Fruit fly (Drosophila melanogaster) whole organism, embryonic: ENCODE results near the gene CG2617.

Experiments
- Antp ChIP-seq: fragments of 200-800 bp; sonication (Bioruptor generic); optimal IDR thresholded peaks from 3 replicates; lab custom pipeline; 2016; ENCODE audit warnings: missing biosample characterization, missing genetic modification characterization
- Bdp1 ChIP-seq: fragments of 200-800 bp; sonication (Bioruptor generic); optimal IDR thresholded peaks from 3 replicates; lab custom pipeline; 2016; ENCODE audit warnings: missing biosample characterization, missing genetic modification characterization
- Bteb2 ChIP-seq: fragments of 200-800 bp; sonication (Bioruptor generic); optimal IDR thresholded peaks from 2 replicates; lab custom pipeline; 2016; ENCODE audit warnings: missing biosample characterization, missing genetic modification characterization
- CG10366 ChIP-seq: fragments of 200-800 bp; sonication (Bioruptor generic); IDR thresholded peaks from 2 replicates; pipeline ENCODE4 v1.3.6; 2022; ENCODE audit warnings: missing biosample characterization, missing genetic modification characterization
- CG10959 ChIP-seq: fragments of 200-800 bp; sonication (Bioruptor generic); IDR thresholded peaks from 2 replicates; pipeline ENCODE4 v1.3.6; 2022; ENCODE audit warnings: missing biosample characterization, missing genetic modification characterization
- CG10979 ChIP-seq: fragments of 200-800 bp; sonication (Bioruptor generic); optimal IDR thresholded peaks from 2 replicates; lab custom pipeline; 2018; ENCODE audit warnings: missing biosample characterization, mild to moderate bottlenecking, missing genetic modification characterization, moderate library complexity
- CG11695 ChIP-seq: fragments of 200-800 bp; sonication (Bioruptor generic); IDR thresholded peaks from 3 replicates; pipeline ENCODE4 v1.3.6; 2022; ENCODE audit warnings: missing biosample characterization, missing genetic modification characterization
- CG12155 ChIP-seq: fragments of 200-800 bp; sonication (Bioruptor generic); optimal IDR thresholded peaks from 3 replicates; lab custom pipeline; 2016; ENCODE audit warnings: missing biosample characterization, missing genetic modification characterization
- CG30020 ChIP-seq: fragments of 200-800 bp; optimal IDR thresholded peaks from 2 replicates; lab custom pipeline; 2019; ENCODE audit warnings: missing biosample characterization, mild to moderate bottlenecking, missing genetic modification characterization, moderate library complexity
- CG30431 ChIP-seq: fragments of 200-800 bp; sonication (Bioruptor generic); optimal IDR thresholded peaks from 2 replicates; lab custom pipeline; 2017; ENCODE audit warnings: missing biosample characterization, missing genetic modification characterization
- CG3065 ChIP-seq: fragments of 200-800 bp; sonication (Bioruptor generic); optimal IDR thresholded peaks from 2 replicates; lab custom pipeline; 2016; ENCODE audit warnings: missing biosample characterization, missing genetic modification characterization
- CG32532 ChIP-seq: fragments of 200-800 bp; sonication (Bioruptor generic); IDR thresholded peaks from 2 replicates; pipeline ENCODE4 v1.3.6; 2022; ENCODE audit warnings: missing biosample characterization, missing genetic modification characterization
- CG34422 ChIP-seq: fragments of 200-800 bp; sonication (Bioruptor generic); IDR thresholded peaks from 3 replicates; pipeline ENCODE4 v1.3.6; 2022; ENCODE audit warnings: missing biosample characterization, missing genetic modification characterization
- CG5180 ChIP-seq: fragments of 200-800 bp; sonication (Bioruptor generic); optimal IDR thresholded peaks from 3 replicates; lab custom pipeline; 2017; ENCODE audit warnings: missing biosample characterization, missing genetic modification characterization, mild to moderate bottlenecking, moderate library complexity, missing genetic modification reagents
- CG7357 ChIP-seq: fragments of 200-800 bp; sonication (Bioruptor generic); IDR thresholded peaks from 3 replicates; pipeline ENCODE4 v1.3.6; 2022; ENCODE audit warnings: missing biosample characterization, missing genetic modification characterization
- CG7556 ChIP-seq: fragments of 200-800 bp; sonication (Bioruptor generic); optimal IDR thresholded peaks from 2 replicates; lab custom pipeline; 2017; ENCODE audit warnings: missing biosample characterization, mild to moderate bottlenecking, missing genetic modification characterization
- CG9215 ChIP-seq: fragments of 200-800 bp; sonication (Bioruptor generic); IDR thresholded peaks from 2 replicates; pipeline ENCODE4 v1.3.6; 2022; ENCODE audit warnings: missing biosample characterization, missing genetic modification characterization
- Dfd ChIP-seq, 2 experiments: fragments of >200 bp; optimal IDR thresholded peaks; 2 replicates each; lab custom pipeline; 2017; ENCODE audit warnings: missing biosample characterization in 2 of 2, missing genetic modification characterization in 2 of 2
- Dip2 ChIP-seq: fragments of 200-800 bp; sonication (Bioruptor generic); IDR thresholded peaks from 2 replicates; pipeline ENCODE4 v1.3.6; 2022; ENCODE audit warnings: missing biosample characterization, missing genetic modification characterization
- Doc3 ChIP-seq: fragments of 200-800 bp; sonication (Bioruptor generic); IDR thresholded peaks from 3 replicates; pipeline ENCODE4 v1.3.6; 2022; ENCODE audit warnings: missing biosample characterization, missing genetic modification characterization; ENCODE audit not compliant: partially characterized antibody
- Dref ChIP-seq: fragments of 200-800 bp; sonication (Bioruptor generic); IDR thresholded peaks from 2 replicates; pipeline ENCODE4 v1.3.6; 2022; ENCODE audit warnings: missing biosample characterization, missing genetic modification characterization
- Ets65A ChIP-seq: fragments of 200-800 bp; sonication (Bioruptor generic); peaks from one replicate; lab custom pipeline; 2016; ENCODE audit warnings: missing biosample characterization, missing genetic modification characterization
- Fer1 ChIP-seq: fragments of 200-800 bp; sonication (Bioruptor generic); optimal IDR thresholded peaks from 2 replicates; lab custom pipeline; 2017; ENCODE audit warnings: missing biosample characterization, mild to moderate bottlenecking, missing genetic modification characterization
- HHEX ChIP-seq: fragments of 200-800 bp; sonication (Bioruptor generic); optimal IDR thresholded peaks from 3 replicates; lab custom pipeline; 2017; ENCODE audit warnings: missing biosample characterization, mild to moderate bottlenecking, missing genetic modification characterization, missing genetic modification reagents
- Meics ChIP-seq: fragments of 200-800 bp; sonication (Bioruptor generic); optimal IDR thresholded peaks from 2 replicates; lab custom pipeline; 2017; ENCODE audit warnings: missing biosample characterization, mild to moderate bottlenecking, missing genetic modification characterization
- Mrtf ChIP-seq: fragments of 200-800 bp; sonication (Bioruptor generic); IDR thresholded peaks from 3 replicates; pipeline ENCODE4 v1.3.6; 2022; ENCODE audit warnings: missing biosample characterization, missing genetic modification characterization
- Myb ChIP-seq: fragments of 200-800 bp; sonication (Bioruptor generic); optimal IDR thresholded peaks from 2 replicates; lab custom pipeline; 2016; ENCODE audit warnings: missing biosample characterization, missing genetic modification characterization
- NFAT ChIP-seq: fragments of 200-800 bp; sonication (Bioruptor generic); IDR thresholded peaks from 2 replicates; pipeline ENCODE4 v1.3.6; 2022; ENCODE audit warnings: missing biosample characterization, missing genetic modification characterization
- Six4 ChIP-seq: fragments of 200-800 bp; sonication (Bioruptor generic); optimal IDR thresholded peaks from 2 replicates; lab custom pipeline; 2016; ENCODE audit warnings: missing biosample characterization, missing genetic modification characterization
- Sox102F ChIP-seq: fragments of 200-800 bp; sonication (Bioruptor generic); optimal IDR thresholded peaks from 2 replicates; lab custom pipeline; 2018; ENCODE audit warnings: missing biosample characterization, mild to moderate bottlenecking, missing genetic modification characterization, moderate library complexity
- Ssrp ChIP-seq: fragments of 200-800 bp; sonication (Bioruptor generic); optimal IDR thresholded peaks from 2 replicates; lab custom pipeline; 2018; ENCODE audit warnings: missing biosample characterization, mild to moderate bottlenecking, missing genetic modification characterization, moderate library complexity
- abd-A ChIP-seq: fragments of 200-800 bp; sonication (Bioruptor generic); optimal IDR thresholded peaks from 3 replicates; lab custom pipeline; 2019; ENCODE audit warnings: missing biosample characterization, mild to moderate bottlenecking, missing genetic modification characterization, moderate library complexity
- ap ChIP-seq: fragments of 200-800 bp; sonication (Bioruptor generic); IDR thresholded peaks from 2 replicates; pipeline ENCODE4 v1.3.6; 2022; ENCODE audit warnings: missing biosample characterization, missing genetic modification characterization
- ase ChIP-seq: fragments of 200-800 bp; sonication (Bioruptor generic); IDR thresholded peaks from 3 replicates; pipeline ENCODE4 v1.3.6; 2022; ENCODE audit warnings: missing biosample characterization, missing genetic modification characterization
- esg ChIP-seq: fragments of 200-800 bp; sonication (Bioruptor generic); conservative IDR thresholded peaks from 2 replicates; pipeline ENCODE4 v1.3.6; 2022; ENCODE audit warnings: missing biosample characterization, missing genetic modification characterization
- ewg ChIP-seq: fragments of 200-800 bp; sonication (Bioruptor generic); optimal IDR thresholded peaks from 3 replicates; lab custom pipeline; 2017; ENCODE audit warnings: mild to moderate bottlenecking, missing biosample characterization, missing genetic modification reagents, missing genetic modification characterization
- kah ChIP-seq: fragments of 200-800 bp; sonication (Bioruptor generic); optimal IDR thresholded peaks from 2 replicates; lab custom pipeline; 2018; ENCODE audit warnings: missing biosample characterization, mild to moderate bottlenecking, missing genetic modification characterization
- maf-S ChIP-seq: fragments of 200-800 bp; sonication (Bioruptor generic); optimal IDR thresholded peaks from 2 replicates; lab custom pipeline; 2016; ENCODE audit warnings: missing biosample characterization, missing genetic modification characterization
- pan ChIP-seq, 4 experiments: fragments of >200 bp in 3 of 4; fragments of 200-800 bp in 1 of 4; sonication (Bioruptor generic) in 1 of 4; optimal IDR thresholded peaks in 3 of 4; IDR thresholded peaks in 1 of 4; 2 replicates each; pipeline versions ENCODE4 v1.3.6 to Lab custom; 2017 to 2022; ENCODE audit warnings: missing biosample characterization in 2 of 4, missing genetic modification characterization in 2 of 4, mixed read lengths in 1 of 4
- pzg ChIP-seq: fragments of 200-800 bp; sonication (Bioruptor generic); optimal IDR thresholded peaks from 3 replicates; lab custom pipeline; 2018; ENCODE audit warnings: missing biosample characterization, mild to moderate bottlenecking, missing genetic modification characterization, moderate library complexity
- ro ChIP-seq: fragments of 200-800 bp; sonication (Bioruptor generic); IDR thresholded peaks from 2 replicates; pipeline ENCODE4 v1.3.6; 2022; ENCODE audit warnings: missing biosample characterization, missing genetic modification characterization
- sim ChIP-seq: fragments of 200-800 bp; sonication (Bioruptor generic); IDR thresholded peaks from 2 replicates; pipeline ENCODE4 v1.3.6; 2022; ENCODE audit warnings: missing biosample characterization, missing genetic modification characterization
- slp2 ChIP-seq: fragments of 200-800 bp; sonication (Bioruptor generic); optimal IDR thresholded peaks from 2 replicates; lab custom pipeline; 2016; ENCODE audit warnings: missing biosample characterization, missing genetic modification characterization
- so ChIP-seq: fragments of 200-800 bp; sonication (Bioruptor generic); IDR thresholded peaks from 3 replicates; pipeline ENCODE4 v1.3.6; 2022; ENCODE audit warnings: missing biosample characterization, missing genetic modification characterization
- vfl ChIP-seq: fragments of 200-800 bp; sonication (Bioruptor generic); optimal IDR thresholded peaks from 2 replicates; lab custom pipeline; 2016; ENCODE audit warnings: missing biosample characterization, missing genetic modification characterization
- vvl ChIP-seq: fragments of 200-800 bp; sonication (Bioruptor generic); IDR thresholded peaks from 2 replicates; pipeline ENCODE4 v1.3.6; 2022; ENCODE audit warnings: missing biosample characterization, missing genetic modification characterization

CG2617 gene

dm6 chr2L:20688722-20689121 is 6.6 kb downstream of the CG2617 start:
- no peak for TF ChIP-seq CG30020
- TF ChIP-seq CG7357 (GFP tag; lab: Robert Waterston, UW), result no peak
- no peak for TF ChIP-seq esg (GFP tag; lab: Robert Waterston, UW)
- no peak for TF ChIP-seq NFAT (GFP tag; lab: Robert Waterston, UW)
- TF ChIP-seq Doc3, result no peak
- TF ChIP-seq kah (GFP tag; lab: Kevin White, UChicago), result no peak
- TF ChIP-seq vfl (GFP tag; lab: Kevin White, UChicago), result no peak
- TF ChIP-seq CG10959 (GFP tag; lab: Robert Waterston, UW), result no peak
- no peak for TF ChIP-seq CG12155 (GFP tag; lab: Kevin White, UChicago)
- no peak for TF ChIP-seq Sox102F

dm6 chr2L:20690055-20690454 is 7.9 kb downstream of the CG2617 start:
- TF ChIP-seq CG34422 (GFP tag; lab: Robert Waterston, UW) (no peak), Antp (no peak), esg (GFP tag; lab: Robert Waterston, UW) (no peak), Dfd (GFP tag; optimal IDR thresholded peaks at IDR 0.05; lab: Kevin White, UChicago) (peak in 1 of 2 experiments; percentile 59)
- TF ChIP-seq, all 482 proteins: peak for 1

- no peak for TF ChIP-seq CG10979 (tag; lab: Kevin White, UChicago)
- TF ChIP-seq CG5180 (GFP tag; lab: Kevin White, UChicago), result peak; percentile 42
- no peak for TF ChIP-seq CG11695 (GFP tag; lab: Robert Waterston, UW)
- TF ChIP-seq ase (GFP tag; lab: Robert Waterston, UW), result no peak
- no peak for TF ChIP-seq pan (optimal IDR thresholded peaks at IDR 0.05; lab: Kevin White, UChicago)
- TF ChIP-seq pan (GFP tag; optimal IDR thresholded peaks at IDR 0.05 in 1 of 2, IDR thresholded peaks at IDR 0.05 in 1 of 2), result peak in 1 of 2 experiments; percentile 23
- peak; percentile 80 for TF ChIP-seq Ets65A (GFP tag; lab: Kevin White, UChicago)
- TF ChIP-seq vvl (GFP tag; lab: Robert Waterston, UW), result peak; percentile 21; the same call in 1 of the 2 replicates
- TF ChIP-seq, all 482 proteins: peak for 4
Observed at dm6 chr2L:20695066-20695465, 12.9 kb downstream of the CG2617 start.

DNA sequence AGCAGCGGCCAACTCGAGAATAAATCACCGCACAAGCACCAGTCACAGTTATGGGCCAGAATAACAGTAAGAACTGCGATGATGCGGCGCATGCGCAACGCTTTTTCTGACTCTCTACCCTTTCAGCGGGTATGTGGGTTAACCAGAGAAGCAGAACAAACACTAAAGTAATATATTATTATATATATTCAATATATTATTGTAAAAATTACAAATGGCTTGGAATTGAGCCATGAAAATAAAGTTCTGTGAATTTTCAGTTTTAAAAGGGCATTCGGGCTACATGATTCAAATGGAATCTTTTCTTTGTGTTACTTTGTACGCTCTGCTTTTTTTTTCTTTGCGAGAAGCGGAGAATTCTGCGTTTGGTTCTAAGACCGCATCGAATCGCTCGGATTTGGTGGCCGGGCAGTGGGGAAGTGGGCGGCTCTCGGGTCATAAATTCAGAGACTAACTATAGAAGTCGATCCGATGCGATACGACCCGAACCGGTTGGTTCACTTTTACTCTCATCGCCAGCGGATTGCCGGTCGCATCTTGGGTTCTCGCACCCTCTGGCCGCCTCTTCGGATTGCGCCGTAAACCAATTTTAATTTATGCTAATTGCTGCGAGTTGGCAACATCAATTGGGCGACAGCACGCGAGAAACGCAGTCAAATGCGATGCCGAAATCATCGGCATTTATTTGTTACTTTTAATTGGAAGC is 18.5 kb downstream of the CG2617 start:
- TF ChIP-seq abd-A (tag; lab: Kevin White, UChicago), result no peak
- TF ChIP-seq so, result no peak
- no peak for TF ChIP-seq Ssrp
- no peak for TF ChIP-seq Fer1
- peak; percentile 33 for TF ChIP-seq Meics (GFP tag; lab: Kevin White, UChicago)
- TF ChIP-seq Myb, result no peak
- no peak for TF ChIP-seq Six4 (GFP tag; lab: Kevin White, UChicago)
- no peak for TF ChIP-seq pzg (GFP tag; lab: Kevin White, UChicago)
- TF ChIP-seq Dip2 (GFP tag; lab: Robert Waterston, UW), result no peak
- TF ChIP-seq maf-S (GFP tag; lab: Kevin White, UChicago), result no peak
- no peak for TF ChIP-seq HHEX (GFP tag; lab: Kevin White, UChicago)
- TF ChIP-seq CG3065 (GFP tag; lab: Kevin White, UChicago), result no peak
- TF ChIP-seq Dref (GFP tag; lab: Robert Waterston, UW), result no peak
- no peak for TF ChIP-seq ap (GFP tag; lab: Robert Waterston, UW)
- TF ChIP-seq slp2 (GFP tag; lab: Kevin White, UChicago), result no peak
- TF ChIP-seq CG30431 (GFP tag; lab: Kevin White, UChicago), result peak; percentile 1
- peak; percentile 49 for TF ChIP-seq CG9215 (GFP tag; lab: Robert Waterston, UW)
- no peak for TF ChIP-seq ewg
- peak; percentile 31; the same call in 1 of the 2 replicates for TF ChIP-seq CG10366 (GFP tag; lab: Robert Waterston, UW)
- peak; percentile 47; the same call in 1 of the 2 replicates for TF ChIP-seq CG32532
- TF ChIP-seq ro (GFP tag; lab: Robert Waterston, UW), result no peak
- no peak for TF ChIP-seq CG7556 (GFP tag; lab: Kevin White, UChicago)
- TF ChIP-seq Bteb2, result no peak
- no peak for TF ChIP-seq Bdp1 (GFP tag; lab: Kevin White, UChicago)
- TF ChIP-seq Mrtf (GFP tag; lab: Robert Waterston, UW), result no peak
- no peak for TF ChIP-seq sim (GFP tag; lab: Robert Waterston, UW)
